Worm (Caenorhabditis elegans) whole organism, L2 larva: ENCODE data around the gene twk-17.
A peak's percentile ranks its signal among the peaks of the same experiment; 100 is the strongest.

ENCODE experiments used
- C34F6.9 ChIP-seq: fragments of 150-350 bp; optimal IDR thresholded peaks from 2 replicates; lab custom pipeline; 2014; ENCODE audit warnings: missing biosample characterization, missing genetic modification characterization
- F13H6.1 ChIP-seq: sonication (generic microtip); optimal IDR thresholded peaks from 2 replicates; lab custom pipeline; 2016; ENCODE audit warnings: missing genetic modification characterization, missing compliant biosample characterization
- R02D3.7 ChIP-seq: fragments of 150-350 bp; optimal IDR thresholded peaks from 2 replicates; lab custom pipeline; 2014; ENCODE audit warnings: missing biosample characterization, missing genetic modification characterization
- Y55F3AM.14 ChIP-seq: fragments of 200-800 bp; sonication (Bioruptor generic); optimal IDR thresholded peaks from 2 replicates; lab custom pipeline; 2018; ENCODE audit warnings: mild to moderate bottlenecking, missing genetic modification characterization, missing compliant biosample characterization
- alr-1 ChIP-seq: fragments of 150-350 bp; optimal IDR thresholded peaks from 2 replicates; lab custom pipeline; 2014; ENCODE audit warnings: missing biosample characterization, missing genetic modification characterization
- aly-2 ChIP-seq: fragments of 150-350 bp; optimal IDR thresholded peaks from 2 replicates; lab custom pipeline; 2014; ENCODE audit warnings: missing biosample characterization, missing genetic modification characterization
- blmp-1 ChIP-seq: sonication (generic microtip); optimal IDR thresholded peaks from 2 replicates; lab custom pipeline; 2017; ENCODE audit warnings: missing genetic modification characterization, mild to moderate bottlenecking, missing compliant biosample characterization, antibody characterized with exemption, moderate library complexity; ENCODE audit not compliant: insufficient read depth
- ceh-16 ChIP-seq: fragments of 150-350 bp; optimal IDR thresholded peaks from 2 replicates; lab custom pipeline; 2014; ENCODE audit warnings: missing biosample characterization, missing genetic modification characterization
- ceh-82 ChIP-seq: fragments of 150-350 bp; optimal IDR thresholded peaks from 2 replicates; lab custom pipeline; 2014; ENCODE audit warnings: missing biosample characterization, missing genetic modification characterization
- crh-2 ChIP-seq: sonication (generic microtip); optimal IDR thresholded peaks from 2 replicates; lab custom pipeline; 2017; ENCODE audit warnings: missing biosample characterization, missing genetic modification characterization
- egl-27 ChIP-seq: sonication (generic microtip); optimal IDR thresholded peaks from 3 replicates; lab custom pipeline; 2017; ENCODE audit warnings: missing biosample characterization, missing genetic modification reagents, missing genetic modification characterization
- elt-3 ChIP-seq: sonication (generic microtip); optimal IDR thresholded peaks from 2 replicates; lab custom pipeline; 2017; ENCODE audit warnings: missing biosample characterization, missing genetic modification characterization
- fos-1 ChIP-seq: fragments of 150-350 bp; optimal IDR thresholded peaks from 2 replicates; lab custom pipeline; 2014; ENCODE audit warnings: missing biosample characterization, missing genetic modification characterization
- gmeb-1 ChIP-seq: fragments of 150-350 bp; optimal IDR thresholded peaks from 2 replicates; lab custom pipeline; 2014; ENCODE audit warnings: missing biosample characterization, missing genetic modification characterization
- lin-13 ChIP-seq: fragments of 150-350 bp; optimal IDR thresholded peaks from 2 replicates; lab custom pipeline; 2014; ENCODE audit warnings: missing biosample characterization, missing genetic modification reagents, missing genetic modification characterization
- lin-39 ChIP-seq: fragments of 150-350 bp; optimal IDR thresholded peaks from 2 replicates; lab custom pipeline; 2014; ENCODE audit warnings: missing biosample characterization, missing genetic modification reagents, missing genetic modification characterization
- lsy-2 ChIP-seq, 2 experiments: fragments of 150-350 bp in 1 of 2; sonication (generic microtip) in 1 of 2; optimal IDR thresholded peaks; 2 replicates each; lab custom pipeline; 2014 to 2017; ENCODE audit warnings: missing biosample characterization in 2 of 2, missing genetic modification characterization in 2 of 2
- mab-5 ChIP-seq: fragments of 150-350 bp; optimal IDR thresholded peaks from 2 replicates; lab custom pipeline; 2014; ENCODE audit warnings: missing biosample characterization, missing genetic modification characterization
- mbf-1 ChIP-seq: sonication (generic microtip); optimal IDR thresholded peaks from 2 replicates; lab custom pipeline; 2017; ENCODE audit warnings: missing biosample characterization, missing genetic modification characterization
- mdl-1 ChIP-seq, 2 experiments: fragments of 150-350 bp in 1 of 2; sonication (generic microtip) in 1 of 2; optimal IDR thresholded peaks; 2 replicates each; lab custom pipeline; 2017; ENCODE audit warnings: missing biosample characterization in 2 of 2, missing genetic modification characterization in 2 of 2
- nhr-10 ChIP-seq: sonication (generic microtip); optimal IDR thresholded peaks from 2 replicates; lab custom pipeline; 2017; ENCODE audit warnings: missing biosample characterization, missing genetic modification characterization
- nhr-12 ChIP-seq: fragments of 150-350 bp; optimal IDR thresholded peaks from 2 replicates; lab custom pipeline; 2014; ENCODE audit warnings: missing biosample characterization, missing genetic modification characterization
- nhr-129 ChIP-seq: fragments of 150-350 bp; optimal IDR thresholded peaks from 2 replicates; lab custom pipeline; 2014; ENCODE audit warnings: missing biosample characterization, missing genetic modification characterization
- nhr-23 ChIP-seq: fragments of 150-350 bp; optimal IDR thresholded peaks from 2 replicates; lab custom pipeline; 2014; ENCODE audit warnings: missing biosample characterization, missing genetic modification reagents, missing genetic modification characterization
- nhr-25 ChIP-seq: fragments of 150-350 bp; sonication (generic microtip); optimal IDR thresholded peaks from 3 replicates; lab custom pipeline; 2014; ENCODE audit warnings: missing biosample characterization, missing genetic modification characterization
- nhr-6 ChIP-seq: fragments of 150-350 bp; optimal IDR thresholded peaks from 2 replicates; lab custom pipeline; 2014; ENCODE audit warnings: missing biosample characterization, missing genetic modification characterization
- nhr-77 ChIP-seq: fragments of 150-350 bp; optimal IDR thresholded peaks from 2 replicates; lab custom pipeline; 2014; ENCODE audit warnings: missing biosample characterization, missing genetic modification characterization
- peb-1 ChIP-seq: fragments of 150-350 bp; optimal IDR thresholded peaks from 2 replicates; lab custom pipeline; 2014; ENCODE audit warnings: missing biosample characterization, missing genetic modification characterization
- sem-4 ChIP-seq: fragments of 150-350 bp; optimal IDR thresholded peaks from 2 replicates; lab custom pipeline; 2014; ENCODE audit warnings: missing biosample characterization, missing genetic modification reagents, missing genetic modification characterization
- sma-3 ChIP-seq: sonication (generic microtip); optimal IDR thresholded peaks from 2 replicates; lab custom pipeline; 2016; ENCODE audit warnings: missing genetic modification reagents, missing genetic modification characterization, missing compliant biosample characterization
- sma-9 ChIP-seq, 2 experiments: fragments of 150-350 bp in 1 of 2; sonication (generic microtip) in 1 of 2; optimal IDR thresholded peaks; 2 replicates each; lab custom pipeline; 2014 to 2016; ENCODE audit warnings: missing genetic modification characterization in 2 of 2, mild to moderate bottlenecking in 1 of 2, missing biosample characterization in 1 of 2, missing compliant biosample characterization in 1 of 2, missing genetic modification reagents in 1 of 2, moderate library complexity in 1 of 2
- snpc-4 ChIP-seq: fragments of 150-350 bp; optimal IDR thresholded peaks from 2 replicates; lab custom pipeline; 2014; ENCODE audit warnings: missing biosample characterization, missing genetic modification characterization
- unc-55 ChIP-seq: fragments of 150-350 bp; sonication (generic microtip); optimal IDR thresholded peaks from 3 replicates; lab custom pipeline; 2014; ENCODE audit warnings: missing biosample characterization, missing genetic modification reagents, missing genetic modification characterization
- zag-1 ChIP-seq: fragments of 150-350 bp; optimal IDR thresholded peaks from 2 replicates; lab custom pipeline; 2014; ENCODE audit warnings: missing biosample characterization, missing genetic modification characterization
- ztf-11 ChIP-seq: sonication (generic microtip); optimal IDR thresholded peaks from 2 replicates; lab custom pipeline; 2017; ENCODE audit warnings: missing biosample characterization, missing genetic modification characterization

Gene twk-17

ce11 chrX:7578308-7578707 lies 29.6 kb downstream of the twk-17 start:
- TF ChIP-seq blmp-1 (no peak), mdl-1 (tag; optimal IDR thresholded peaks at IDR 0.05; lab: Kevin White, UChicago) (peak; percentile 41 to 63), elt-3 (tag; lab: Kevin White, UChicago) (no peak), F13H6.1 (tag; lab: Kevin White, UChicago) (peak; percentile 4), nhr-23 (tag; lab: Kevin White, UChicago) (no peak), crh-2 (peak; percentile 57), lin-39 (tag; lab: Kevin White, UChicago) (no peak), zag-1 (tag; lab: Kevin White, UChicago) (peak; percentile 18), gmeb-1 (tag; lab: Kevin White, UChicago) (peak; percentile 30), fos-1 (tag; lab: Kevin White, UChicago) (peak; percentile 35), sma-9 (GFP tag; optimal IDR thresholded peaks at IDR 0.05; lab: Kevin White, UChicago) (peak; percentile 61), sma-9 (tag; optimal IDR thresholded peaks at IDR 0.05; lab: Kevin White, UChicago) (no peak)
- TF ChIP-seq, all 48 proteins: peak for 7

- TF ChIP-seq snpc-4 (tag; lab: Kevin White, UChicago): no peak
- TF ChIP-seq elt-3 (tag; lab: Kevin White, UChicago): no peak
- no peak for TF ChIP-seq Y55F3AM.14 (GFP tag; lab: Kevin White, UChicago)
- TF ChIP-seq fos-1 (tag; lab: Kevin White, UChicago): peak; percentile 36
- peak in 1 of 2 experiments; percentile 2 for TF ChIP-seq lsy-2 (tag; optimal IDR thresholded peaks at IDR 0.05; lab: Kevin White, UChicago)
- TF ChIP-seq ceh-16 (tag; lab: Kevin White, UChicago): peak; percentile 27
- TF ChIP-seq sma-9 (GFP tag; optimal IDR thresholded peaks at IDR 0.05; lab: Kevin White, UChicago): no peak
- no peak for TF ChIP-seq sma-9 (tag; optimal IDR thresholded peaks at IDR 0.05; lab: Kevin White, UChicago)
- no peak for TF ChIP-seq mab-5 (tag; lab: Kevin White, UChicago)
- no peak for TF ChIP-seq lin-13
- no peak for TF ChIP-seq lin-39 (tag; lab: Kevin White, UChicago)
- TF ChIP-seq R02D3.7 (tag; lab: Kevin White, UChicago): no peak
- TF ChIP-seq sem-4 (tag; lab: Kevin White, UChicago): peak; percentile 27
- TF ChIP-seq alr-1 (tag; lab: Kevin White, UChicago): no peak
- TF ChIP-seq nhr-77 (tag; lab: Kevin White, UChicago): no peak
- peak; percentile 50 for TF ChIP-seq nhr-25 (tag; lab: Kevin White, UChicago)
- no peak for TF ChIP-seq nhr-10 (tag; lab: Kevin White, UChicago)
- TF ChIP-seq nhr-12 (tag; lab: Kevin White, UChicago): no peak
- peak; percentile 5 for TF ChIP-seq blmp-1
- TF ChIP-seq ceh-82 (tag; lab: Kevin White, UChicago): no peak
- no peak for TF ChIP-seq gmeb-1 (tag; lab: Kevin White, UChicago)
- no peak for TF ChIP-seq zag-1 (tag; lab: Kevin White, UChicago)
- peak; percentile 4 for TF ChIP-seq sma-3 (GFP tag; lab: Kevin White, UChicago)
- TF ChIP-seq F13H6.1 (tag; lab: Kevin White, UChicago): no peak
- no peak for TF ChIP-seq peb-1
- no peak for TF ChIP-seq ztf-11 (tag; lab: Kevin White, UChicago)
- TF ChIP-seq nhr-6 (tag; lab: Kevin White, UChicago): no peak
- peak; percentile 14 for TF ChIP-seq nhr-129
Measured at ce11 chrX:7577458-7578158, 30.3 kb downstream of the twk-17 start.

- peak; percentile 88 for TF ChIP-seq fos-1 (tag; lab: Kevin White, UChicago)
- TF ChIP-seq mbf-1 (tag; lab: Kevin White, UChicago): no peak
- TF ChIP-seq blmp-1: peak; percentile 69
- peak; percentile 71 for TF ChIP-seq sma-9 (GFP tag; optimal IDR thresholded peaks at IDR 0.05; lab: Kevin White, UChicago)
- TF ChIP-seq sma-9 (tag; optimal IDR thresholded peaks at IDR 0.05; lab: Kevin White, UChicago): no peak
- TF ChIP-seq unc-55 (GFP tag; lab: Kevin White, UChicago): no peak
- TF ChIP-seq F13H6.1 (tag; lab: Kevin White, UChicago): peak; percentile 47
- peak; percentile 9 for TF ChIP-seq sma-3 (GFP tag; lab: Kevin White, UChicago)
- TF ChIP-seq crh-2: peak; percentile 70
- TF ChIP-seq egl-27: peak; percentile 5
- no peak for TF ChIP-seq nhr-77 (tag; lab: Kevin White, UChicago)
- TF ChIP-seq, all 48 proteins: peak for 7
Measured at ce11 chrX:7575939-7576338, 31.9 kb downstream of the twk-17 start.

ce11 chrX:7573629-7574028 lies 34.3 kb downstream of the twk-17 start:
- TF ChIP-seq nhr-129 (peak; percentile 67), sma-9 (GFP tag; optimal IDR thresholded peaks at IDR 0.05; lab: Kevin White, UChicago) (peak; percentile 56), sma-9 (tag; optimal IDR thresholded peaks at IDR 0.05; lab: Kevin White, UChicago) (no peak), C34F6.9 (peak; percentile 24), F13H6.1 (tag; lab: Kevin White, UChicago) (peak; percentile 72), aly-2 (no peak)
